Worm (Caenorhabditis elegans) whole organism, L1 larva: ENCODE results near the gene ctg-2.
A peak's percentile ranks its signal among the peaks of the same experiment; 100 is the strongest.

Experiments
- C04F5.9 ChIP-seq: sonication (generic microtip); optimal IDR thresholded peaks from 2 replicates; lab custom pipeline; 2016; ENCODE audit warnings: missing genetic modification characterization, missing compliant biosample characterization
- C16A3.4 ChIP-seq: fragments of 150-350 bp; optimal IDR thresholded peaks from 2 replicates; lab custom pipeline; 2014; ENCODE audit warnings: missing biosample characterization, missing genetic modification characterization
- F16B12.6 ChIP-seq: fragments of 150-350 bp; optimal IDR thresholded peaks from 2 replicates; lab custom pipeline; 2014; ENCODE audit warnings: missing biosample characterization, missing genetic modification characterization
- Y116A8C.19 ChIP-seq: sonication (generic microtip); optimal IDR thresholded peaks from 2 replicates; lab custom pipeline; 2016; ENCODE audit warnings: missing compliant biosample characterization, missing genetic modification characterization, borderline replicate concordance
- alr-1 ChIP-seq: fragments of 200-800 bp; sonication (Bioruptor generic); optimal IDR thresholded peaks from 2 replicates; lab custom pipeline; 2018; ENCODE audit warnings: borderline replicate concordance, mild to moderate bottlenecking, missing genetic modification characterization, missing compliant biosample characterization
- blmp-1 ChIP-seq: fragments of 150-350 bp; optimal IDR thresholded peaks from 2 replicates; lab custom pipeline; 2014; ENCODE audit warnings: missing biosample characterization, missing genetic modification characterization
- ceh-8 ChIP-seq: fragments of 200-800 bp; sonication (Bioruptor generic); optimal IDR thresholded peaks from 2 replicates; lab custom pipeline; 2018; ENCODE audit warnings: mild to moderate bottlenecking, missing genetic modification characterization, moderate library complexity, missing compliant biosample characterization
- ceh-90 ChIP-seq: sonication (generic microtip); optimal IDR thresholded peaks from 2 replicates; lab custom pipeline; 2016; ENCODE audit warnings: missing genetic modification characterization, missing compliant biosample characterization
- dpl-1 ChIP-seq, 3 experiments: fragments of 150-350 bp in 2 of 3; sonication (generic microtip) in 1 of 3; optimal IDR thresholded peaks; 2 replicates each; lab custom pipeline; 2014 to 2017; ENCODE audit warnings: missing biosample characterization in 3 of 3, missing genetic modification characterization in 3 of 3, missing genetic modification reagents in 3 of 3
- efl-1 ChIP-seq, 4 experiments: fragments of 150-350 bp; optimal IDR thresholded peaks in 3 of 4; peaks in 1 of 4; 1 replicate in 1 of 4; 2 replicates in 3 of 4; lab custom pipeline; 2014; ENCODE audit warnings: missing biosample characterization in 2 of 4, missing genetic modification characterization in 2 of 4, missing genetic modification reagents in 2 of 4
- elt-3 ChIP-seq, 6 experiments: fragments of 150-350 bp in 1 of 6; sonication (generic microtip); optimal IDR thresholded peaks; 2 replicates each; lab custom pipeline; 2017 to 2018; ENCODE audit warnings: missing biosample characterization in 6 of 6, missing genetic modification characterization in 6 of 6, inconsistent platforms in 1 of 6
- fkh-4 ChIP-seq: sonication (generic microtip); optimal IDR thresholded peaks from 2 replicates; lab custom pipeline; 2016; ENCODE audit warnings: missing compliant biosample characterization, missing genetic modification characterization, borderline replicate concordance
- grh-1 ChIP-seq: fragments of 200-800 bp; sonication (Bioruptor generic); IDR thresholded peaks from 2 replicates; pipeline ENCODE4 v1.3.6; 2022; ENCODE audit warnings: missing genetic modification reagents, missing genetic modification characterization, missing compliant biosample characterization
- hlh-4 ChIP-seq: sonication (generic microtip); optimal IDR thresholded peaks from 2 replicates; lab custom pipeline; 2016; ENCODE audit warnings: mild to moderate bottlenecking, missing genetic modification characterization, missing compliant biosample characterization
- hpl-2 ChIP-seq: fragments of 150-350 bp; optimal IDR thresholded peaks from 2 replicates; lab custom pipeline; 2014; ENCODE audit warnings: missing biosample characterization, missing genetic modification reagents, missing genetic modification characterization
- irx-1 ChIP-seq: sonication (generic microtip); optimal IDR thresholded peaks from 2 replicates; lab custom pipeline; 2016; ENCODE audit warnings: missing genetic modification characterization, missing compliant biosample characterization
- isw-1 ChIP-seq: fragments of 200-800 bp; sonication (Bioruptor generic); IDR thresholded peaks from 2 replicates; pipeline ENCODE4 v1.3.6; 2022; ENCODE audit warnings: missing genetic modification characterization, missing compliant biosample characterization
- lin-13 ChIP-seq: fragments of 150-350 bp; optimal IDR thresholded peaks from 2 replicates; lab custom pipeline; 2014; ENCODE audit warnings: missing biosample characterization, missing genetic modification reagents, missing genetic modification characterization
- lin-35 ChIP-seq, 2 experiments: fragments of 150-350 bp; optimal IDR thresholded peaks; 2 replicates each; lab custom pipeline; 2014; ENCODE audit warnings: missing biosample characterization in 2 of 2, missing genetic modification characterization in 2 of 2, missing genetic modification reagents in 2 of 2
- lin-39 ChIP-seq: fragments of 150-350 bp; optimal IDR thresholded peaks from 2 replicates; lab custom pipeline; 2014; ENCODE audit warnings: missing biosample characterization, missing genetic modification reagents, missing genetic modification characterization
- mdl-1 ChIP-seq, 2 experiments: fragments of 150-350 bp; optimal IDR thresholded peaks; 2 replicates each; lab custom pipeline; 2014 to 2017; ENCODE audit warnings: missing biosample characterization in 2 of 2, missing genetic modification characterization in 2 of 2, inconsistent platforms in 1 of 2
- nhr-28 ChIP-seq: fragments of 150-350 bp; optimal IDR thresholded peaks from 2 replicates; lab custom pipeline; 2014; ENCODE audit warnings: missing biosample characterization, missing genetic modification characterization
- nhr-85 ChIP-seq: sonication (generic microtip); peaks from one replicate; lab custom pipeline; 2016; ENCODE audit warnings: missing genetic modification characterization, inconsistent platforms, missing compliant biosample characterization
- pag-3 ChIP-seq: sonication (generic microtip); optimal IDR thresholded peaks from 2 replicates; lab custom pipeline; 2017; ENCODE audit warnings: missing genetic modification characterization, mild to moderate bottlenecking, missing compliant biosample characterization, antibody characterized with exemption, borderline replicate concordance; ENCODE audit not compliant: insufficient read depth
- pax-3 ChIP-seq: fragments of 200-800 bp; sonication (Bioruptor generic); optimal IDR thresholded peaks from 2 replicates; lab custom pipeline; 2018; ENCODE audit warnings: mild to moderate bottlenecking, missing genetic modification characterization, moderate library complexity, missing compliant biosample characterization
- rnt-1 ChIP-seq: sonication (generic microtip); optimal IDR thresholded peaks from 2 replicates; lab custom pipeline; 2016; ENCODE audit warnings: mild to moderate bottlenecking, missing genetic modification characterization, moderate library complexity, missing compliant biosample characterization
- snpc-4 ChIP-seq: fragments of 150-350 bp; optimal IDR thresholded peaks from 2 replicates; lab custom pipeline; 2014; ENCODE audit warnings: missing biosample characterization, missing genetic modification characterization
- snu-23 ChIP-seq: sonication (generic microtip); optimal IDR thresholded peaks from 2 replicates; lab custom pipeline; 2016; ENCODE audit warnings: missing genetic modification characterization, missing compliant biosample characterization
- tbx-2 ChIP-seq: sonication (generic microtip); optimal IDR thresholded peaks from 2 replicates; lab custom pipeline; 2016; ENCODE audit warnings: missing genetic modification characterization, missing compliant biosample characterization
- unc-130 ChIP-seq: fragments of 150-350 bp; optimal IDR thresholded peaks from 2 replicates; lab custom pipeline; 2017; ENCODE audit warnings: missing biosample characterization, missing genetic modification characterization, inconsistent platforms
- unc-30 ChIP-seq: sonication (generic microtip); optimal IDR thresholded peaks from 2 replicates; lab custom pipeline; 2017; ENCODE audit warnings: missing biosample characterization, missing genetic modification characterization
- vab-15 ChIP-seq: sonication (generic microtip); optimal IDR thresholded peaks from 2 replicates; lab custom pipeline; 2017; ENCODE audit warnings: missing genotype, mild to moderate bottlenecking, missing genetic modification characterization, missing compliant biosample characterization
- xbp-1 ChIP-seq: sonication (generic microtip); optimal IDR thresholded peaks from 2 replicates; lab custom pipeline; 2016; ENCODE audit warnings: missing genetic modification characterization, missing compliant biosample characterization
- zag-1 ChIP-seq: fragments of 150-350 bp; optimal IDR thresholded peaks from 2 replicates; lab custom pipeline; 2014; ENCODE audit warnings: missing biosample characterization, missing genetic modification characterization
- ztf-11 ChIP-seq, 2 experiments: sonication (generic microtip); optimal IDR thresholded peaks; 2 replicates each; lab custom pipeline; 2016 to 2017; ENCODE audit warnings: missing genetic modification characterization in 2 of 2, missing biosample characterization in 1 of 2, missing compliant biosample characterization in 1 of 2
- ztf-4 ChIP-seq: fragments of 150-350 bp; optimal IDR thresholded peaks from 2 replicates; lab custom pipeline; 2014; ENCODE audit warnings: missing biosample characterization, missing genetic modification characterization

The ctg-2 gene

DNA sequence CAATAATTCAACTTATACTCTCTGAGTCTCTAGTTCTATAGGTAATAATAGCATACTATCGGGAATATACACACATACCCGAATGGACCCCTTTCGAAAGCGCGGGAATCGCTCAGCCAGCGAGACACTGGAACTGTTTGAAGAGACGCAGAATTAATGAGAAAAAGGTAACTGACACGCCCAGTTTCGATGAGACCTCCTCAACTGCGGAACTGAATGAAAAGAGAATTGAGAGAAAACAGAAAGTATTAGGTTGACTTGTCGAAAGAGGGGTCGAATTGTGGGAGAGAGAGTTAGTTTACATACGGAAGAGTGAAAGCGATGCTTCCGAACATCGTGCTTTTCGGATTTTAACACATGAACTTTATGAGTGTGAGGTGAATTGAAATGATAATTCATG, 17.2 kb downstream of the ctg-2 start:
- TF ChIP-seq snu-23 (peak; percentile 11), Y116A8C.19 (tag; lab: Kevin White, UChicago) (no peak), nhr-85 (peak; percentile 8), irx-1 (tag; lab: Kevin White, UChicago) (no peak), efl-1 (optimal IDR thresholded peaks at IDR 0.05; lab: Kevin White, UChicago) (no peak), efl-1 (GFP tag; optimal IDR thresholded peaks at IDR 0.05 in 1 of 2; lab: Kevin White, UChicago) (peak in 1 of 2 experiments; percentile 31), rnt-1 (peak; percentile 6), blmp-1 (tag; lab: Kevin White, UChicago) (peak; percentile 98), tbx-2 (tag; lab: Kevin White, UChicago) (no peak)

DNA sequence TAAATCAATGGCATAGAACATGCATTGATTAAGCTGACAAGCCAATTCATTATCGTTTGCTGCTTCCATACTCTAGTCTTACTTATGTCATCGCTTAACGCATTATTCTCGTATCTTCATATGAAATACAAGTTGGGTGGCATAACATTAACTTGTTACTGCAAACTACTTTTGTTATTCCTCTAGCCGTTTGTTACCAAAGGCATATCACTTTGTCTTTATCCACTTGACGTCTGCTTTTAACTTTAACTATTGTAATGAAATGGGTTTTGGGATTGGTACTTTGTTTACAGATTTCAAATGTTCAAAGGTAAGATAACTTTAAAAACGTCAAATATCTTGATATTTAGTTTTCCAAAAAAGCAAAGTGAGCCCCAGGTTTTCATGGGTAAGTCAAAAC, 21.2 kb downstream of the ctg-2 start, which contains the start of gene W01C9.2:
TSS of gene W01C9.2 (plus strand) at position 301 of the 400 bp plus-strand sequence.
- TF ChIP-seq lin-39 (tag; lab: Kevin White, UChicago): no peak

DNA sequence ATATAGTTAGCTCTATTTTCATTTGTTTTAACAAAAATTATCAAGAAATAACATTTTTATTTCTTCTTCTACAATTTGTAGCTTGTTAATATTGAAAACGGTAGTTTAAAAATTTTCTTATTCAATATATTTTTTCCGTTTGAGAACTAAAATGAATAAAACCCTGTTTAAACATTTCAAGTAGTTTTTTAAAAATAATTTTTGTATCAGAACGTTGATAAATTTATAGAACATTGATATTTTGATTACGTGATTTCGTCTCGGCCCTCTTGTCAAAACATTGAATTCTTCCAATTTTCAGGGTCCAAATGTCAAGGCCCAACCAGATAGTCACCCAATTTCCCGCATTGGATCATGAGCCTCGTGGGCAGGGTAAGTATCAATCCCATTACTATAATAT, 25.6 kb downstream of the ctg-2 start, which contains the start of gene pqn-73:
TSS of gene pqn-73 (plus strand) at position 301 of the 400 bp plus-strand sequence.
- TF ChIP-seq isw-1 (GFP tag; lab: Robert Waterston, UW): no peak
- no peak for TF ChIP-seq alr-1 (tag; lab: Kevin White, UChicago)
- TF ChIP-seq hpl-2 (GFP tag; lab: Kevin White, UChicago): no peak
- TF ChIP-seq ztf-4 (tag; lab: Kevin White, UChicago): no peak
- no peak for TF ChIP-seq ztf-11 (tag; optimal IDR thresholded peaks at IDR 0.05; lab: Kevin White, UChicago)
- no peak for TF ChIP-seq tbx-2 (tag; lab: Kevin White, UChicago)
- no peak for TF ChIP-seq lin-35 (GFP tag; optimal IDR thresholded peaks at IDR 0.05; lab: Kevin White, UChicago)
- no peak for TF ChIP-seq C04F5.9 (tag; lab: Kevin White, UChicago)
- no peak for TF ChIP-seq pag-3 (tag; lab: Kevin White, UChicago)
- no peak for TF ChIP-seq ceh-8 (GFP tag; lab: Kevin White, UChicago)
- no peak for TF ChIP-seq F16B12.6 (tag; lab: Kevin White, UChicago)
- no peak for TF ChIP-seq blmp-1 (tag; lab: Kevin White, UChicago)
- no peak for TF ChIP-seq irx-1 (tag; lab: Kevin White, UChicago)
- TF ChIP-seq unc-130 (tag; lab: Kevin White, UChicago): no peak
- TF ChIP-seq hlh-4: no peak
- TF ChIP-seq mdl-1 (tag; optimal IDR thresholded peaks at IDR 0.05; lab: Kevin White, UChicago): no peak
- no peak for TF ChIP-seq zag-1 (tag; lab: Kevin White, UChicago)
- TF ChIP-seq unc-30: no peak

DNA sequence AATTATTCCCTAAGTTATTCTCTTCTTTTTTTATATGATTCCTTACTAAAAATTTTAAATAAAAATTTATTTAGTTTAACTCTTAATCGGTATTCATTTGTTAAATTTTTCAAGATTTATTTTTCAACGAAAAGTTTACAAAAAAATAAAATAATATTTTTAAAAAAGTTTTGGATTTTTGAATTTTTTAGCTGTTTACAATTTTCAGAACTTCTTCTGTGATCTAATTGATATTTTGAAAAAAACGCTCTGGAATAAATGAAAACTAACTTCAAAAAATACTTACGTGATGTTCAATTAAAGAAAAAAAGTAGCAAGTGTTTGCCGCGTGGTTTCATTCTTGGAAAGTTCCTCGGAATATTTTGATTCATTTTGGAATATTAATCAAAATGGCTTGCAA, 30.5 kb downstream of the ctg-2 start, which contains the start of gene decr-1.2:
TSS of gene decr-1.2 (plus strand) at position 301 of the 400 bp plus-strand sequence.
- TF ChIP-seq lin-13 (GFP tag; lab: Kevin White, UChicago): no peak
- no peak for TF ChIP-seq vab-15
- TF ChIP-seq tbx-2 (tag; lab: Kevin White, UChicago): no peak
- no peak for TF ChIP-seq elt-3 (tag; optimal IDR thresholded peaks at IDR 0.05; lab: Kevin White, UChicago)
- no peak for TF ChIP-seq nhr-28 (tag; lab: Kevin White, UChicago)
- TF ChIP-seq xbp-1 (tag; lab: Kevin White, UChicago): no peak
- TF ChIP-seq hpl-2 (GFP tag; lab: Kevin White, UChicago): no peak
- no peak for TF ChIP-seq isw-1 (GFP tag; lab: Robert Waterston, UW)
- TF ChIP-seq pax-3 (tag; lab: Kevin White, UChicago): no peak
- TF ChIP-seq snpc-4 (tag; lab: Kevin White, UChicago): no peak
- TF ChIP-seq C16A3.4 (tag; lab: Kevin White, UChicago): no peak
- TF ChIP-seq hlh-4: no peak
- TF ChIP-seq fkh-4 (tag; lab: Kevin White, UChicago): no peak
- TF ChIP-seq dpl-1 (GFP tag; optimal IDR thresholded peaks at IDR 0.05; lab: Kevin White, UChicago): no peak
- no peak for TF ChIP-seq grh-1 (GFP tag; lab: Robert Waterston, UW)
- TF ChIP-seq ceh-90: no peak
- TF ChIP-seq, all 84 proteins: peak for 0
